Worm (Caenorhabditis elegans): ENCODE results near the gene alh-2.
A peak's percentile ranks its signal among the peaks of the same experiment; 100 is the strongest.

The alh-2 gene

DNA sequence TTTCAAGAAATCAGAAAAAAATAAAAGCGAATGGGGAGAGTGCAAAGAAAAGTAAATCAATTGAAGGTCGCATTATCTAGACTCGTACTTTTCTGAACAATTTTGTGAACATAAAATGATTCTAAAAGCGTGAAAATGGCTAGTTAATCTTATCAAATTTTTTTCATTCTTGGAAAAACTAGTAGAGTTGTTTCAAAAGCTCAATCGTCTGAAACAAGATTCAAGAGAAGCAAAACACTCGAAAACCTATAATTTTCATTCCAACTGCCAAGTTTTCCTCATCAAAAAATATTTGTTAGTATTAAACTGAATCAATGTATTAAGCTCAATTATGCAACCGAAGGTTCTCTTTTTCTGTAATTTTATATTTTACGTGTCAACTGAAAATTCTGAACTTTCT, 4.0 kb downstream of the alh-2 start, which contains the start of gene irld-45:
Gene irld-45 (plus strand): TSS at position 301 of the 400 bp plus-strand sequence.
- TF ChIP-seq Y67H2A.10 (GFP tag; conservative IDR thresholded peaks at IDR 0.05) (no peak), repo-1 (tag; optimal IDR thresholded peaks at IDR 0.05) (no peak), B0261.1 (tag; optimal IDR thresholded peaks at IDR 0.05) (no peak), F33H1.4 (GFP tag; IDR thresholded peaks at IDR 0.05) (no peak), K11D2.4 (GFP tag; IDR thresholded peaks at IDR 0.05) (no peak), Y95B8A.8 (GFP tag; IDR thresholded peaks at IDR 0.05) (no peak), mxl-1 (tag; optimal IDR thresholded peaks at IDR 0.05) (no peak)

ce11 chrV:1651045-1651444, 7.1 kb downstream of the alh-2 start, which contains the start of gene irld-44:
irld-44 (plus strand) TSS chrV:1651345.
- no peak for TF ChIP-seq Y67H2A.10 (GFP tag; conservative IDR thresholded peaks at IDR 0.05)
- no peak for TF ChIP-seq zim-3 (tag; optimal IDR thresholded peaks at IDR 0.05)
- no peak for TF ChIP-seq ztf-18 (tag; optimal IDR thresholded peaks at IDR 0.05)
- TF ChIP-seq fkh-3 (tag; optimal IDR thresholded peaks at IDR 0.05): no peak
- no peak for TF ChIP-seq ztf-3 (GFP tag; optimal IDR thresholded peaks at IDR 0.05)
- no peak for TF ChIP-seq bed-1 (GFP tag; IDR thresholded peaks at IDR 0.05)
- no peak for TF ChIP-seq nhr-120 (GFP tag; IDR thresholded peaks at IDR 0.05)
- no peak for TF ChIP-seq F57A8.1 (GFP tag; optimal IDR thresholded peaks at IDR 0.05)
- TF ChIP-seq ceh-79 (tag; optimal IDR thresholded peaks at IDR 0.05): no peak
- TF ChIP-seq F52B5.7 (tag; optimal IDR thresholded peaks at IDR 0.05): no peak
- no peak for TF ChIP-seq nfya-2 (GFP tag; IDR thresholded peaks at IDR 0.05)
- TF ChIP-seq ztf-26 (tag; optimal IDR thresholded peaks at IDR 0.05): no peak
- no peak for TF ChIP-seq hlh-12 (tag; optimal IDR thresholded peaks at IDR 0.05)
- no peak for TF ChIP-seq mxl-1 (tag; optimal IDR thresholded peaks at IDR 0.05)
- no peak for TF ChIP-seq B0261.1 (tag; optimal IDR thresholded peaks at IDR 0.05)
- no peak for TF ChIP-seq ztf-6 (GFP tag; IDR thresholded peaks at IDR 0.05)
- no peak for TF ChIP-seq nhr-80 (tag; optimal IDR thresholded peaks at IDR 0.05)

DNA sequence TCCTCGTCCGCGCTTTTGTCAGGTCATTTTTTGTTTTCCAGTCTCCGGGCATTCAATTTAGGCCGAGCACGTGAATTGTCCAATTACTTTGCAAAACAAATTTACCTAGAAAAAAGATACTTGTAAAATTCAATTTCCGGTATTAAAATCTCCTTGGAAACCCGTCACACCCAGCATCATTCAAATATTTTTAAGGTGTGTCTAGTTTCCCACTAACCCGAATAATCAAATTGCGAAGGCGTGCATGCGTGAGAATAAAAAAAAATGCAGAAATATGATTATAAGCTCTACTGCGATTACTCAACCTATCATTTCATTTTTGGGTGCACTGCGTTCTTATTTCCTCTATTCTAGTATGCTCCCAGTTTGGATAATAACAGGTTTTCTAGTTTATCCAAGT, 10.9 kb downstream of the alh-2 start, which contains the start of gene irld-11:
Gene irld-11 (plus strand): TSS at position 301 of the 400 bp plus-strand sequence.
- no peak for TF ChIP-seq Y56A3A.18 (GFP tag; IDR thresholded peaks at IDR 0.05)

ce11 chrV:1662270-1662669, 18.3 kb downstream of the alh-2 start, which contains the start of gene irld-40:
irld-40 (plus strand) TSS chrV:1662570.
- TF ChIP-seq mes-4 (tag; optimal IDR thresholded peaks at IDR 0.05) (no peak), nfya-2 (GFP tag; IDR thresholded peaks at IDR 0.05) (no peak), bed-2 (GFP tag; IDR thresholded peaks at IDR 0.05) (no peak), hsf-1 (GFP tag; IDR thresholded peaks at IDR 0.05) (0 out of 2 replicates have a peak, but pooled peaks have one; percentile 32), ztf-6 (GFP tag; IDR thresholded peaks at IDR 0.05) (no peak), nhr-27 (tag; optimal IDR thresholded peaks at IDR 0.05) (no peak), dpff-1 (tag; optimal IDR thresholded peaks at IDR 0.05) (no peak)

DNA sequence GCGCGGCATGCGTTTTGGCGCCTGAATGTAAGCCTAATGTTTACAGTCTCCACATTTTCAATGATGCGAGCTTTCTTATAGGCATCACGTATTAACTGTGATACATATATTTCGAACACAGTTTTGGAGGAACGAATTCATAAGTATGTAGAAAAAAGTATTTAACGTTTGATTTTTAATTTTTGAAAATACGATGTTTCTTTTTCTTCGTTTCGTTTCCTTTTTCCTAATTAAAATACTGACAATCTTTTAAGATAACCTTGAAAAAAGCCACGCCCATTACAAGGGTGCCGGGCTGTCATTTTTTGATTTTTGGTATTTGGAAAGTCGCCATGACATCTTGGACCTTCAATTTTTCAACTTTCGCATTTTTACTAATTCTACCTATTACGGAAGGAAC, 21.0 kb downstream of the alh-2 start, which contains the start of gene K04F1.9:
Gene K04F1.9 (plus strand): TSS at position 301 of the 400 bp plus-strand sequence.
- TF ChIP-seq nhr-27 (tag; optimal IDR thresholded peaks at IDR 0.05) (no peak), hmg-20 (GFP tag; IDR thresholded peaks at IDR 0.05) (no peak), C06A6.2 (GFP tag; conservative IDR thresholded peaks at IDR 0.05) (no peak), B0336.3 (GFP tag; IDR thresholded peaks at IDR 0.05) (no peak), ama-1 (optimal IDR thresholded peaks at IDR 0.05) (no peak), ama-1 (GFP tag; optimal IDR thresholded peaks at IDR 0.05) (no peak)

ce11 chrV:1666904-1667303, 22.9 kb downstream of the alh-2 start, which contains the start of gene K04F1.8:
K04F1.8 (plus strand) TSS chrV:1667204.
- TF ChIP-seq repo-1 (tag; optimal IDR thresholded peaks at IDR 0.05): no peak
- TF ChIP-seq ztf-22 (GFP tag; optimal IDR thresholded peaks at IDR 0.05): no peak
- no peak for TF ChIP-seq let-526 (GFP tag; IDR thresholded peaks at IDR 0.05)
- no peak for TF ChIP-seq K11D2.4 (GFP tag; IDR thresholded peaks at IDR 0.05)
- TF ChIP-seq mel-28 (tag; optimal IDR thresholded peaks at IDR 0.05; ENCODE audit: borderline replicate concordance): no peak
- no peak for TF ChIP-seq ekl-4 (GFP tag; IDR thresholded peaks at IDR 0.05)
- TF ChIP-seq snpc-1.1 (tag; optimal IDR thresholded peaks at IDR 0.05; ENCODE audit: insufficient read depth): no peak
- TF ChIP-seq mxl-1 (tag; optimal IDR thresholded peaks at IDR 0.05): no peak
- no peak for TF ChIP-seq cebp-2 (GFP tag; IDR thresholded peaks at IDR 0.05)
- TF ChIP-seq zim-3 (tag; optimal IDR thresholded peaks at IDR 0.05): no peak
- TF ChIP-seq unc-130 (GFP tag; optimal IDR thresholded peaks at IDR 0.05): no peak
- no peak for TF ChIP-seq B0336.3 (GFP tag; IDR thresholded peaks at IDR 0.05)
- no peak for TF ChIP-seq F22D6.2 (tag; optimal IDR thresholded peaks at IDR 0.05)
- no peak for TF ChIP-seq bed-1 (GFP tag; IDR thresholded peaks at IDR 0.05)
- no peak for TF ChIP-seq lsy-27 (tag; optimal IDR thresholded peaks at IDR 0.05; ENCODE audit: borderline replicate concordance, insufficient read depth)

All from whole organism, young adult.